Worm (Caenorhabditis elegans) whole organism, L1 larva: Measurements from ENCODE around the gene srx-14.

ENCODE experiments used
- fos-1 ChIP-seq: fragments of 150-350 bp; optimal IDR thresholded peaks from 2 replicates; lab custom pipeline; 2014; ENCODE audit warnings: missing biosample characterization, missing genetic modification characterization
- pqm-1 ChIP-seq: sonication (generic microtip); optimal IDR thresholded peaks from 3 replicates; lab custom pipeline; 2017; ENCODE audit warnings: missing biosample characterization, missing genetic modification characterization
- tbx-2 ChIP-seq: sonication (generic microtip); optimal IDR thresholded peaks from 2 replicates; lab custom pipeline; 2016; ENCODE audit warnings: missing genetic modification characterization, missing compliant biosample characterization

DNA sequence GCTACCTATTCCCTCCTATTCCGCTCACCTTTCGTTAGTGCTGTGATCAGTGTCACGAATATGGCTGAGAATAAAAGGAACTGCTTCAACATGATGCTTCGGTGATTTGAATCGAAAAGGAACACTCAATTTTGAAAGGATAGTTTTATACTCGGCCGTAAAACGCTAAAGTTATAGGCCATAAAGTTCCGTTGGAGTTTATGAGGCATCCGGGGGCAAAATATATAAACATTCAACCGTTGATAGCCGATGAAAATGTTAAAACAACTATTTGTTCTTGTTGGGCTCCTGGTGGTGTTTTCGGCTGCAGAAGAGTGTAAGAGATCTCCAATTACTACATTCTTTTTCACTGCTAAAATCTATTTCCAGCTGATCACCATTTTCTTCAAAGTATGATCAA is 9.0 kb downstream of the srx-14 start, which contains the start of the genes C44B12.9 and C44B12.3:
- TF ChIP-seq tbx-2 (no peak), pqm-1 (tag; lab: Kevin White, UChicago) (no peak), fos-1 (tag; lab: Kevin White, UChicago) (no peak)
